Worm (Caenorhabditis elegans): ENCODE results near the gene nep-15.

ce11 chrX:8381651-8382050, 9.6 kb downstream of the nep-15 start:
- TF ChIP-seq B0310.2 (tag; optimal IDR thresholded peaks at IDR 0.05) (no peak), hmbx-1 (tag; optimal IDR thresholded peaks at IDR 0.05) (no peak), ama-1 (optimal IDR thresholded peaks at IDR 0.05) (no peak), ceh-13 (GFP tag; optimal IDR thresholded peaks at IDR 0.05) (no peak), aly-1 (tag; optimal IDR thresholded peaks at IDR 0.05) (no peak), ets-7 (tag; optimal IDR thresholded peaks at IDR 0.05) (no peak), flt-1 (GFP tag; IDR thresholded peaks at IDR 0.05) (no peak)

Measured in whole organism, early embryonic.